Worm (Caenorhabditis elegans): ENCODE measurements around the gene T28F3.5.
A peak's percentile ranks its signal among the peaks of the same experiment; 100 is the strongest.

T28F3.5 gene

ce11 chrIV:17281060-17282021 lies 13.2 kb upstream of the T28F3.5 start:
- TF ChIP-seq nhr-102 (tag; optimal IDR thresholded peaks at IDR 0.05), result peak; percentile 72
- TF ChIP-seq dve-1 (tag; optimal IDR thresholded peaks at IDR 0.05; ENCODE audit: insufficient read depth), result peak; percentile 95
- peak; percentile 86 for TF ChIP-seq T26A8.4 (GFP tag; IDR thresholded peaks at IDR 0.05)
- TF ChIP-seq ces-1 (GFP tag; optimal IDR thresholded peaks at IDR 0.05), result peak; percentile 47
- TF ChIP-seq unc-39 (tag; optimal IDR thresholded peaks at IDR 0.05), result no peak
- TF ChIP-seq egl-27 (tag; optimal IDR thresholded peaks at IDR 0.05), result no peak
- peak; percentile 46 for TF ChIP-seq nhr-10 (tag; optimal IDR thresholded peaks at IDR 0.05)
- peak; percentile 49 for TF ChIP-seq hlh-30 (tag; optimal IDR thresholded peaks at IDR 0.05; ENCODE audit: insufficient read depth)
- TF ChIP-seq zfp-3 (GFP tag; conservative IDR thresholded peaks at IDR 0.05), result peak; percentile 98
- TF ChIP-seq lin-38 (GFP tag; IDR thresholded peaks at IDR 0.05), result peak; percentile 81
- TF ChIP-seq spr-3 (GFP tag; optimal IDR thresholded peaks at IDR 0.05), result peak; percentile 38
- peak; percentile 33 for TF ChIP-seq zip-2 (tag; optimal IDR thresholded peaks at IDR 0.05)
- peak; percentile 85 for TF ChIP-seq T20F7.1 (GFP tag; optimal IDR thresholded peaks at IDR 0.05)
- peak; percentile 74 for TF ChIP-seq hlh-11 (tag; optimal IDR thresholded peaks at IDR 0.05)
- no peak for TF ChIP-seq ceh-32 (tag; optimal IDR thresholded peaks at IDR 0.05; ENCODE audit: poor library complexity)
- peak; percentile 15 for TF ChIP-seq attf-4 (tag; optimal IDR thresholded peaks at IDR 0.05)
- peak; percentile 98 for TF ChIP-seq ama-1 (optimal IDR thresholded peaks at IDR 0.05)
- no peak for TF ChIP-seq ZK337.2 (GFP tag; IDR thresholded peaks at IDR 0.05)
- TF ChIP-seq lin-1 (GFP tag; IDR thresholded peaks at IDR 0.05), result peak; percentile 58; the same call in 1 of the 2 replicates
- TF ChIP-seq Y75B8A.6 (GFP tag; IDR thresholded peaks at IDR 0.05), result peak; percentile 89
- no peak for TF ChIP-seq unc-130 (GFP tag; optimal IDR thresholded peaks at IDR 0.05)
- TF ChIP-seq pqm-1 (tag; optimal IDR thresholded peaks at IDR 0.05), result no peak
- TF ChIP-seq aha-1 (tag), result peak; percentile 95
- TF ChIP-seq ceh-28 (tag; optimal IDR thresholded peaks at IDR 0.05), result no peak
- TF ChIP-seq nhr-25 (tag; optimal IDR thresholded peaks at IDR 0.05; ENCODE audit: borderline replicate concordance, insufficient read depth), result no peak
- peak; percentile 32 for TF ChIP-seq duxl-1 (tag; optimal IDR thresholded peaks at IDR 0.05; ENCODE audit: poor library complexity)
- peak; percentile 95 for TF ChIP-seq set-16 (GFP tag; IDR thresholded peaks at IDR 0.05)
- TF ChIP-seq mep-1 (tag; optimal IDR thresholded peaks at IDR 0.05), result peak; percentile 89
- 0 out of 2 replicates have a peak, but pooled peaks have one; percentile 28 for TF ChIP-seq nhr-41 (GFP tag; IDR thresholded peaks at IDR 0.05)
- TF ChIP-seq nhr-111 (GFP tag; optimal IDR thresholded peaks at IDR 0.05), result peak; percentile 51
- TF ChIP-seq madf-5 (GFP tag; IDR thresholded peaks at IDR 0.05), result peak; percentile 62 to 71
- TF ChIP-seq D1046.2 (GFP tag; IDR thresholded peaks at IDR 0.05), result no peak
- no peak for TF ChIP-seq ztf-11 (tag; optimal IDR thresholded peaks at IDR 0.05)
- TF ChIP-seq fkh-10 (GFP tag; optimal IDR thresholded peaks at IDR 0.05), result no peak
- no peak for TF ChIP-seq tag-97 (GFP tag; IDR thresholded peaks at IDR 0.05)
- peak; percentile 66 for TF ChIP-seq ztf-7 (tag; optimal IDR thresholded peaks at IDR 0.05)
- peak; percentile 31; the same call in 1 of the 2 replicates for TF ChIP-seq mxl-2 (GFP tag; conservative IDR thresholded peaks at IDR 0.05)
- TF ChIP-seq F26F4.8 (GFP tag; conservative IDR thresholded peaks at IDR 0.05), result peak; percentile 56; the same call in 1 of the 2 replicates
- peak; percentile 40 for TF ChIP-seq F10B5.3 (tag; optimal IDR thresholded peaks at IDR 0.05)
- peak; percentile 81 for TF ChIP-seq egl-43 (GFP tag; IDR thresholded peaks at IDR 0.05)
- peak; percentile 32; the same call in 1 of the 2 replicates for TF ChIP-seq Y48G9A.11 (GFP tag; IDR thresholded peaks at IDR 0.05)
- TF ChIP-seq daf-19 (GFP tag; conservative IDR thresholded peaks at IDR 0.05), result peak; percentile 96
- no peak for TF ChIP-seq zag-1 (tag; optimal IDR thresholded peaks at IDR 0.05)
- TF ChIP-seq zip-11 (GFP tag; IDR thresholded peaks at IDR 0.05), result no peak
- no peak for TF ChIP-seq nhr-28 (tag; optimal IDR thresholded peaks at IDR 0.05)
- TF ChIP-seq nhr-6 (tag; optimal IDR thresholded peaks at IDR 0.05), result peak; percentile 61
- peak; percentile 50; the same call in 1 of the 2 replicates for TF ChIP-seq php-3 (GFP tag; IDR thresholded peaks at IDR 0.05)
- peak; percentile 60 for TF ChIP-seq Y5F2A.4 (GFP tag; optimal IDR thresholded peaks at IDR 0.05)
